Fruit fly (Drosophila melanogaster) whole organism, embryonic: Measurements from ENCODE around the gene Hr4.
A peak's percentile ranks its signal among the peaks of the same experiment; 100 is the strongest.

Experiments used
- Atf6 ChIP-seq: fragments of 200-800 bp; sonication (Bioruptor generic); IDR thresholded peaks from 2 replicates; pipeline ENCODE4 v1.3.6; 2022; ENCODE audit warnings: missing biosample characterization, missing genetic modification characterization
- CG10565 ChIP-seq: fragments of 200-800 bp; sonication (Bioruptor generic); optimal IDR thresholded peaks from 3 replicates; lab custom pipeline; 2016; ENCODE audit warnings: missing biosample characterization, mild to moderate bottlenecking, missing genetic modification characterization
- CG11504 ChIP-seq: fragments of 200-800 bp; sonication (Bioruptor generic); optimal IDR thresholded peaks from 3 replicates; lab custom pipeline; 2019; ENCODE audit warnings: missing biosample characterization, mild to moderate bottlenecking, missing genetic modification characterization, moderate library complexity
- CG12155 ChIP-seq: fragments of 200-800 bp; sonication (Bioruptor generic); optimal IDR thresholded peaks from 3 replicates; lab custom pipeline; 2016; ENCODE audit warnings: missing biosample characterization, missing genetic modification characterization
- CG12236 ChIP-seq: fragments of 200-800 bp; sonication (Bioruptor generic); optimal IDR thresholded peaks from 2 replicates; lab custom pipeline; 2016; ENCODE audit warnings: missing biosample characterization, missing genetic modification characterization
- CG12299 ChIP-seq: fragments of 200-800 bp; sonication (Bioruptor generic); optimal IDR thresholded peaks from 2 replicates; lab custom pipeline; 2018; ENCODE audit warnings: missing biosample characterization, mild to moderate bottlenecking, missing genetic modification characterization
- CG12391 ChIP-seq: fragments of 200-800 bp; sonication (Bioruptor generic); optimal IDR thresholded peaks from 3 replicates; lab custom pipeline; 2018; ENCODE audit warnings: missing biosample characterization, mild to moderate bottlenecking, missing genetic modification characterization, moderate library complexity
- CG13424 ChIP-seq: fragments of 200-800 bp; sonication (Bioruptor generic); optimal IDR thresholded peaks from 2 replicates; lab custom pipeline; 2019; ENCODE audit warnings: missing biosample characterization, mild to moderate bottlenecking, missing genetic modification characterization, moderate library complexity
- CG13775 ChIP-seq: fragments of 200-800 bp; sonication (Bioruptor generic); optimal IDR thresholded peaks from 3 replicates; lab custom pipeline; 2017; ENCODE audit warnings: missing biosample characterization, mild to moderate bottlenecking, missing genetic modification characterization
- CG15601 ChIP-seq: fragments of 200-800 bp; sonication (Bioruptor generic); optimal IDR thresholded peaks from 3 replicates; lab custom pipeline; 2019; ENCODE audit warnings: missing biosample characterization, mild to moderate bottlenecking, missing genetic modification characterization, moderate library complexity
- CG1602 ChIP-seq: fragments of 200-800 bp; sonication (Bioruptor generic); optimal IDR thresholded peaks from 3 replicates; lab custom pipeline; 2016; ENCODE audit warnings: missing biosample characterization, missing genetic modification characterization
- CG1792 ChIP-seq: fragments of 200-800 bp; sonication (Bioruptor generic); optimal IDR thresholded peaks from 2 replicates; lab custom pipeline; 2016; ENCODE audit warnings: missing biosample characterization, missing genetic modification characterization
- CG18011 ChIP-seq: fragments of 200-800 bp; sonication (Bioruptor generic); optimal IDR thresholded peaks from 2 replicates; lab custom pipeline; 2017; ENCODE audit warnings: missing biosample characterization, missing genetic modification characterization, mild to moderate bottlenecking, moderate library complexity, missing genotype
- CG4282 ChIP-seq: fragments of 200-800 bp; sonication (Bioruptor generic); optimal IDR thresholded peaks from 2 replicates; lab custom pipeline; 2016; ENCODE audit warnings: missing biosample characterization, missing genetic modification characterization
- CG4360 ChIP-seq: fragments of 200-800 bp; sonication (Bioruptor generic); IDR thresholded peaks from 2 replicates; pipeline ENCODE4 v1.3.6; 2022; ENCODE audit warnings: missing biosample characterization, missing genetic modification characterization
- CG43689 ChIP-seq: fragments of 200-800 bp; sonication (Bioruptor generic); IDR thresholded peaks from 2 replicates; pipeline ENCODE4 v1.3.6; 2022; ENCODE audit warnings: missing biosample characterization, missing genetic modification characterization
- CG6272 ChIP-seq: fragments of 200-800 bp; sonication (Bioruptor generic); IDR thresholded peaks from 2 replicates; pipeline ENCODE4 v1.3.6; 2022; ENCODE audit warnings: missing biosample characterization, missing genetic modification characterization
- CG6689 ChIP-seq: fragments of 200-800 bp; sonication (Bioruptor generic); IDR thresholded peaks from 2 replicates; pipeline ENCODE4 v1.3.6; 2022; ENCODE audit warnings: missing biosample characterization, missing genetic modification characterization
- CG7745 ChIP-seq: fragments of 200-800 bp; sonication (Bioruptor generic); optimal IDR thresholded peaks from 2 replicates; lab custom pipeline; 2018; ENCODE audit warnings: missing biosample characterization, mild to moderate bottlenecking, missing genetic modification characterization, moderate library complexity
- CTCF ChIP-seq: fragments of 200-800 bp; sonication (Bioruptor generic); optimal IDR thresholded peaks from 2 replicates; lab custom pipeline; 2017; ENCODE audit warnings: missing biosample characterization, mild to moderate bottlenecking, missing genetic modification characterization, moderate library complexity
- Doc2 ChIP-seq: fragments of 200-800 bp; sonication (Bioruptor generic); IDR thresholded peaks from 2 replicates; pipeline ENCODE4 v1.3.6; 2022; ENCODE audit warnings: missing biosample characterization, missing genetic modification characterization
- Ets97D ChIP-seq: fragments of 200-800 bp; sonication (Bioruptor generic); optimal IDR thresholded peaks from 3 replicates; lab custom pipeline; 2016; ENCODE audit warnings: missing biosample characterization, missing genetic modification characterization
- GATAe ChIP-seq: fragments of 200-800 bp; sonication (Bioruptor generic); conservative IDR thresholded peaks from 2 replicates; pipeline ENCODE4 v1.3.6; 2022; ENCODE audit warnings: missing biosample characterization, missing genetic modification characterization
- HLH4C ChIP-seq: fragments of 200-800 bp; sonication (Bioruptor generic); IDR thresholded peaks from 3 replicates; pipeline ENCODE4 v1.3.6; 2022; ENCODE audit warnings: missing biosample characterization, missing genetic modification characterization; ENCODE audit not compliant: partially characterized antibody
- Mes4 ChIP-seq: fragments of 200-800 bp; sonication (Bioruptor generic); optimal IDR thresholded peaks from 2 replicates; lab custom pipeline; 2016; ENCODE audit warnings: missing biosample characterization, missing genetic modification characterization
- NC2β ChIP-seq: fragments of 200-800 bp; sonication (Bioruptor generic); optimal IDR thresholded peaks from 2 replicates; lab custom pipeline; 2016; ENCODE audit warnings: missing biosample characterization, missing genetic modification characterization
- Stat92E ChIP-seq, 3 experiments: fragments of >200 bp in 2 of 3; fragments of 200-800 bp in 1 of 3; sonication (Bioruptor generic) in 1 of 3; optimal IDR thresholded peaks; 2 replicates each; lab custom pipeline; 2017 to 2019; ENCODE audit warnings: missing biosample characterization in 3 of 3, missing genetic modification characterization in 3 of 3, mild to moderate bottlenecking in 1 of 3, moderate library complexity in 1 of 3
- Trl ChIP-seq, 3 experiments: fragments of >200 bp in 2 of 3; fragments of 200-800 bp in 1 of 3; sonication (Bioruptor generic) in 1 of 3; optimal IDR thresholded peaks; 2 replicates in 1 of 3; 3 replicates in 2 of 3; lab custom pipeline; 2016 to 2017; ENCODE audit warnings: missing biosample characterization in 1 of 3, missing genetic modification characterization in 1 of 3
- Usf ChIP-seq: fragments of 200-800 bp; sonication (Bioruptor generic); optimal IDR thresholded peaks from 2 replicates; lab custom pipeline; 2017; ENCODE audit warnings: missing genotype, missing biosample characterization, missing genetic modification characterization
- Xbp1 ChIP-seq: fragments of 200-800 bp; sonication (Bioruptor generic); optimal IDR thresholded peaks from 3 replicates; lab custom pipeline; 2016; ENCODE audit warnings: missing biosample characterization, mild to moderate bottlenecking, missing genetic modification characterization
- YL-1 ChIP-seq: fragments of 200-800 bp; sonication (Bioruptor generic); optimal IDR thresholded peaks from 3 replicates; lab custom pipeline; 2017; ENCODE audit warnings: missing biosample characterization, mild to moderate bottlenecking, missing genetic modification characterization
- al ChIP-seq: fragments of 200-800 bp; sonication (Bioruptor generic); IDR thresholded peaks from 2 replicates; pipeline ENCODE4 v1.3.6; 2022; ENCODE audit warnings: missing biosample characterization, missing genetic modification characterization
- cg ChIP-seq: fragments of 200-800 bp; sonication (Bioruptor generic); optimal IDR thresholded peaks from 3 replicates; lab custom pipeline; 2019; ENCODE audit warnings: missing biosample characterization, mild to moderate bottlenecking, missing genetic modification characterization, moderate library complexity
- dan ChIP-seq: fragments of 200-800 bp; sonication (Bioruptor generic); IDR thresholded peaks from 2 replicates; pipeline ENCODE4 v1.3.6; 2022; ENCODE audit warnings: missing biosample characterization, missing genetic modification characterization
- fd102C ChIP-seq: fragments of 200-800 bp; sonication (Bioruptor generic); optimal IDR thresholded peaks from 2 replicates; lab custom pipeline; 2018; ENCODE audit warnings: missing biosample characterization, mild to moderate bottlenecking, missing genetic modification characterization, moderate library complexity
- fd3F ChIP-seq: fragments of 200-800 bp; sonication (Bioruptor generic); optimal IDR thresholded peaks from 2 replicates; lab custom pipeline; 2018; ENCODE audit warnings: missing biosample characterization, mild to moderate bottlenecking, missing genetic modification characterization, moderate library complexity
- ftz-f1 ChIP-seq: fragments of 200-800 bp; sonication (Bioruptor generic); optimal IDR thresholded peaks from 2 replicates; lab custom pipeline; 2016; ENCODE audit warnings: missing biosample characterization, missing genetic modification characterization
- ham ChIP-seq: fragments of 200-800 bp; sonication (Bioruptor generic); IDR thresholded peaks from 2 replicates; pipeline ENCODE4 v1.3.6; 2022; ENCODE audit warnings: missing biosample characterization, missing genetic modification characterization
- jing ChIP-seq: fragments of 200-800 bp; sonication (Bioruptor generic); optimal IDR thresholded peaks from 2 replicates; lab custom pipeline; 2018; ENCODE audit warnings: missing biosample characterization, mild to moderate bottlenecking, missing genetic modification characterization
- lilli ChIP-seq: fragments of 200-800 bp; sonication (Bioruptor generic); optimal IDR thresholded peaks from 3 replicates; lab custom pipeline; 2016; ENCODE audit warnings: missing biosample characterization, missing genetic modification characterization
- pan ChIP-seq, 4 experiments: fragments of >200 bp in 3 of 4; fragments of 200-800 bp in 1 of 4; sonication (Bioruptor generic) in 1 of 4; optimal IDR thresholded peaks in 3 of 4; IDR thresholded peaks in 1 of 4; 2 replicates each; pipeline versions ENCODE4 v1.3.6 to Lab custom; 2017 to 2022; ENCODE audit warnings: missing biosample characterization in 2 of 4, missing genetic modification characterization in 2 of 4, mixed read lengths in 1 of 4
- pho ChIP-seq: fragments of 200-800 bp; sonication (Bioruptor generic); optimal IDR thresholded peaks from 2 replicates; lab custom pipeline; 2016; ENCODE audit warnings: missing biosample characterization, missing genetic modification characterization
- run ChIP-seq: fragments of 200-800 bp; sonication (Bioruptor generic); optimal IDR thresholded peaks from 3 replicates; lab custom pipeline; 2018; ENCODE audit warnings: missing biosample characterization, mild to moderate bottlenecking, missing genetic modification characterization
- scrt ChIP-seq: fragments of 200-800 bp; sonication (Bioruptor generic); optimal IDR thresholded peaks from 2 replicates; lab custom pipeline; 2018; ENCODE audit warnings: missing biosample characterization, mild to moderate bottlenecking, missing genetic modification characterization, moderate library complexity
- sqz ChIP-seq: fragments of 200-800 bp; sonication (Bioruptor generic); optimal IDR thresholded peaks from 3 replicates; lab custom pipeline; 2018; ENCODE audit warnings: missing biosample characterization, mild to moderate bottlenecking, missing genetic modification characterization
- stwl ChIP-seq: fragments of 200-800 bp; sonication (Bioruptor generic); optimal IDR thresholded peaks from 3 replicates; lab custom pipeline; 2018; ENCODE audit warnings: missing biosample characterization, mild to moderate bottlenecking, missing genetic modification characterization, moderate library complexity
- vnd ChIP-seq: fragments of 200-800 bp; sonication (Bioruptor generic); IDR thresholded peaks from 3 replicates; pipeline ENCODE4 v1.3.6; 2022; ENCODE audit warnings: missing biosample characterization, missing genetic modification characterization; ENCODE audit not compliant: partially characterized antibody
- zfh2 ChIP-seq: fragments of 200-800 bp; sonication (Bioruptor generic); optimal IDR thresholded peaks from 2 replicates; lab custom pipeline; 2016; ENCODE audit warnings: missing biosample characterization, missing genetic modification characterization

Hr4 gene

dm6 chrX:2050070-2050899 is 108.5 kb downstream of the Hr4 start, which contains the start of gene moody (continued):
- TF ChIP-seq CG12391 (tag; lab: Kevin White, UChicago) (peak; percentile 95), ftz-f1 (GFP tag; lab: Kevin White, UChicago) (peak; percentile 95), pan (optimal IDR thresholded peaks at IDR 0.05; lab: Kevin White, UChicago) (no peak), pan (GFP tag; optimal IDR thresholded peaks at IDR 0.05 in 1 of 2, IDR thresholded peaks at IDR 0.05 in 1 of 2) (peak in 1 of 2 experiments; percentile 99), CTCF (peak; percentile 63), Mes4 (GFP tag; lab: Kevin White, UChicago) (peak; percentile 95), CG12236 (GFP tag; lab: Kevin White, UChicago) (peak; percentile 88), sqz (GFP tag; lab: Kevin White, UChicago) (peak; percentile 63), Xbp1 (peak; percentile 98), vnd (GFP tag; lab: Robert Waterston, UW) (no peak), CG15601 (tag; lab: Kevin White, UChicago) (peak; percentile 93), CG1602 (GFP tag; lab: Kevin White, UChicago) (peak; percentile 93), CG12155 (GFP tag; lab: Kevin White, UChicago) (peak; percentile 97), CG4360 (peak; percentile 79), ham (peak; percentile 92), Usf (GFP tag; lab: Kevin White, UChicago) (peak; percentile 96), CG13775 (GFP tag; lab: Kevin White, UChicago) (peak; percentile 90), CG12299 (tag; lab: Kevin White, UChicago) (peak; percentile 94), scrt (GFP tag; lab: Kevin White, UChicago) (peak; percentile 94), pho (peak; percentile 98), NC2β (GFP tag; lab: Kevin White, UChicago) (peak; percentile 95), GATAe (GFP tag; lab: Robert Waterston, UW) (peak; percentile 88), CG7745 (peak; percentile 41), lilli (peak; percentile 99), run (tag; lab: Kevin White, UChicago) (peak; percentile 88), CG11504 (tag; lab: Kevin White, UChicago) (peak; percentile 93), Doc2 (GFP tag; lab: Robert Waterston, UW) (peak; percentile 92), stwl (tag; lab: Kevin White, UChicago) (peak; percentile 6), CG18011 (GFP tag; lab: Kevin White, UChicago) (peak; percentile 90), cg (peak; percentile 35), jing (GFP tag; lab: Kevin White, UChicago) (peak; percentile 95), fd3F (GFP tag; lab: Kevin White, UChicago) (peak; percentile 94), fd102C (peak; percentile 52), al (peak; percentile 98), zfh2 (peak; percentile 98), Stat92E (GFP tag; optimal IDR thresholded peaks at IDR 0.05; lab: Kevin White, UChicago) (peak in 1 of 3 experiments; percentile 85), HLH4C (GFP tag; lab: Robert Waterston, UW) (0 out of 3 replicates have a peak, but pooled peaks have one; percentile 23), CG4282 (GFP tag; lab: Kevin White, UChicago) (peak; percentile 94), CG6689 (GFP tag; lab: Robert Waterston, UW) (peak; percentile 95), YL-1 (GFP tag; lab: Kevin White, UChicago) (peak; percentile 96), CG43689 (GFP tag; lab: Robert Waterston, UW) (peak; percentile 97), CG6272 (peak; percentile 97), CG1792 (GFP tag; lab: Kevin White, UChicago) (peak; percentile 96), CG13424 (peak; percentile 97), CG10565 (GFP tag; lab: Kevin White, UChicago) (peak; percentile 70), Trl (optimal IDR thresholded peaks at IDR 0.05; lab: Kevin White, UChicago) (peak; percentile 82), Trl (GFP tag; optimal IDR thresholded peaks at IDR 0.05; lab: Kevin White, UChicago) (peak; percentile 96), Atf6 (peak; percentile 98), Ets97D (peak; percentile 86), dan (peak; percentile 91)
